Worm (Caenorhabditis elegans): ENCODE measurements around the gene str-85.

DNA sequence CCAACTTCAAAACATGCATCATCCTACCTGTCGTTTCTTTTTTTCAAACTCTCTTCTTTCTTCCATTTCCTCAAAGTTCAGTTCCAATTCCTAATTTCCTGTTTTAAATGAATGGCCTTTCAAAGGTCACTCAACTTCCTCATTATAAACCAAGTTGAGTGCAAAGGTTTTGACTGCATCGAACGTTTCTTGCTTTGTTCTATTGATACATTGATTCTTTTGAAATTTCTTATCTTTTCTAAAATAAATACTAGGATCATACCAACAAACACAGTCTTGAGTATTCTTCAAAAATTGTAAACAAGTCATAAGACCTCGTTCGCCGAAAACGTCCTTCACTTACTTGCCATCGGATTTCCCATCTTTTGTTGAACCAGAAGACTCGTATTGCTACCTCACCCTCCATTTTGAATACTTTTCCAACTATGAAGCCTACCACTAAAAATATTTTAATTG, 4.6 kb upstream of the str-85 start, which contains the start of gene F59E11.7:
- TF ChIP-seq ttx-3 (tag; optimal IDR thresholded peaks at IDR 0.05): no peak
- no peak for TF ChIP-seq dmd-4 (tag; optimal IDR thresholded peaks at IDR 0.05; ENCODE audit: borderline replicate concordance)
- TF ChIP-seq pha-4 (tag; optimal IDR thresholded peaks at IDR 0.05): no peak
- TF ChIP-seq tbx-2 (tag; optimal IDR thresholded peaks at IDR 0.05): no peak
- no peak for TF ChIP-seq nhr-11 (tag; optimal IDR thresholded peaks at IDR 0.05)
- TF ChIP-seq C08G9.2 (tag; optimal IDR thresholded peaks at IDR 0.05): no peak
- TF ChIP-seq ztf-16 (tag; optimal IDR thresholded peaks at IDR 0.05): no peak
- no peak for TF ChIP-seq lin-11 (tag; optimal IDR thresholded peaks at IDR 0.05)
- TF ChIP-seq elt-2 (tag; optimal IDR thresholded peaks at IDR 0.05): no peak
- TF ChIP-seq fkh-6 (tag; optimal IDR thresholded peaks at IDR 0.05): no peak
- no peak for TF ChIP-seq unc-86 (tag; optimal IDR thresholded peaks at IDR 0.05)

Data from whole organism, late embryonic.